Fruit fly (Drosophila melanogaster) whole organism, prepupa: Measurements from ENCODE around the gene TBC1D5.
A peak's percentile ranks its signal among the peaks of the same experiment; 100 is the strongest.

Experiments used
- Blimp-1 ChIP-seq: fragments of 200-800 bp; sonication (Bioruptor generic); optimal IDR thresholded peaks from 3 replicates; lab custom pipeline; 2017; ENCODE audit warnings: missing biosample characterization, missing genetic modification characterization, mild to moderate bottlenecking, moderate library complexity, missing genetic modification reagents
- CG11902 ChIP-seq: fragments of 200-800 bp; sonication (Bioruptor generic); optimal IDR thresholded peaks from 3 replicates; lab custom pipeline; 2016; ENCODE audit warnings: missing biosample characterization, missing genetic modification characterization
- CG15336 ChIP-seq: fragments of 200-800 bp; sonication (Bioruptor generic); IDR thresholded peaks from 2 replicates; pipeline ENCODE4 v1.3.6; 2022; ENCODE audit warnings: missing biosample characterization, missing genetic modification characterization
- CG1621 ChIP-seq: fragments of 200-800 bp; sonication (Bioruptor generic); optimal IDR thresholded peaks from 3 replicates; lab custom pipeline; 2018; ENCODE audit warnings: missing biosample characterization, mild to moderate bottlenecking, missing genetic modification characterization
- CG16779 ChIP-seq: fragments of 200-800 bp; sonication (Bioruptor generic); optimal IDR thresholded peaks from 3 replicates; lab custom pipeline; 2017; ENCODE audit warnings: missing biosample characterization, mild to moderate bottlenecking, missing genetic modification characterization
- CG32006 ChIP-seq: fragments of 200-800 bp; sonication (Bioruptor generic); optimal IDR thresholded peaks from 3 replicates; lab custom pipeline; 2017; ENCODE audit warnings: missing biosample characterization, mild to moderate bottlenecking, missing genetic modification characterization
- CG3919 ChIP-seq: fragments of 200-800 bp; sonication (Bioruptor generic); optimal IDR thresholded peaks from 3 replicates; lab custom pipeline; 2016; ENCODE audit warnings: missing biosample characterization, missing genetic modification characterization
- CG4318 ChIP-seq: fragments of 200-800 bp; sonication (Bioruptor generic); optimal IDR thresholded peaks from 3 replicates; lab custom pipeline; 2017; ENCODE audit warnings: missing biosample characterization, mild to moderate bottlenecking, missing genetic modification characterization
- CG6163 ChIP-seq: fragments of 200-800 bp; sonication (Bioruptor generic); IDR thresholded peaks from 3 replicates; pipeline ENCODE4 v1.3.6; 2022; ENCODE audit warnings: missing biosample characterization, missing genetic modification characterization
- CG6276 ChIP-seq: fragments of 200-800 bp; sonication (Bioruptor generic); optimal IDR thresholded peaks from 2 replicates; lab custom pipeline; 2017; ENCODE audit warnings: missing biosample characterization, mild to moderate bottlenecking, missing genetic modification characterization
- CG6792 ChIP-seq: fragments of 200-800 bp; sonication (Bioruptor generic); optimal IDR thresholded peaks from 3 replicates; lab custom pipeline; 2016; ENCODE audit warnings: missing biosample characterization, missing genetic modification characterization
- CG6808 ChIP-seq: fragments of 200-800 bp; sonication (Bioruptor generic); optimal IDR thresholded peaks from 3 replicates; lab custom pipeline; 2017; ENCODE audit warnings: missing biosample characterization, missing genetic modification characterization, mild to moderate bottlenecking, moderate library complexity, missing genetic modification reagents
- CG7368 ChIP-seq: fragments of 200-800 bp; sonication (Bioruptor generic); optimal IDR thresholded peaks from 3 replicates; lab custom pipeline; 2016; ENCODE audit warnings: missing biosample characterization, missing genetic modification characterization
- CG8119 ChIP-seq: fragments of 200-800 bp; sonication (Bioruptor generic); IDR thresholded peaks from 3 replicates; pipeline ENCODE4 v1.3.6; 2022; ENCODE audit warnings: missing biosample characterization, missing genetic modification characterization
- CG8319 ChIP-seq: fragments of 200-800 bp; sonication (Bioruptor generic); optimal IDR thresholded peaks from 3 replicates; lab custom pipeline; 2016; ENCODE audit warnings: missing biosample characterization, missing genetic modification characterization
- CG9139 ChIP-seq: fragments of 200-800 bp; sonication (Bioruptor generic); optimal IDR thresholded peaks from 3 replicates; lab custom pipeline; 2017; ENCODE audit warnings: missing biosample characterization, mild to moderate bottlenecking, missing genetic modification characterization
- Eip75B ChIP-seq: fragments of 200-800 bp; sonication (Bioruptor generic); optimal IDR thresholded peaks from 3 replicates; lab custom pipeline; 2016; ENCODE audit warnings: missing biosample characterization, missing genetic modification characterization
- Eip78C ChIP-seq: fragments of 200-800 bp; sonication (Bioruptor generic); peaks from one replicate; lab custom pipeline; 2016; ENCODE audit warnings: missing biosample characterization, missing genetic modification characterization
- Eip93F ChIP-seq: fragments of 200-800 bp; sonication (Bioruptor generic); optimal IDR thresholded peaks from 2 replicates; lab custom pipeline; 2016; ENCODE audit warnings: missing biosample characterization, mild to moderate bottlenecking, missing genetic modification characterization
- Ets21C ChIP-seq: fragments of 200-800 bp; sonication (Bioruptor generic); optimal IDR thresholded peaks from 3 replicates; lab custom pipeline; 2016; ENCODE audit warnings: missing biosample characterization, missing genetic modification characterization
- Ets96B ChIP-seq: fragments of 200-800 bp; optimal IDR thresholded peaks from 2 replicates; lab custom pipeline; 2019; ENCODE audit warnings: missing biosample characterization, mild to moderate bottlenecking, missing genetic modification characterization, moderate library complexity
- Hr4 ChIP-seq: fragments of 200-800 bp; sonication (Bioruptor generic); optimal IDR thresholded peaks from 3 replicates; lab custom pipeline; 2016; ENCODE audit warnings: missing biosample characterization, missing genetic modification characterization
- Lpt ChIP-seq: fragments of 200-800 bp; sonication (Bioruptor generic); optimal IDR thresholded peaks from 3 replicates; lab custom pipeline; 2016; ENCODE audit warnings: missing biosample characterization, missing genetic modification characterization
- acj6 ChIP-seq: fragments of 200-800 bp; sonication (Bioruptor generic); optimal IDR thresholded peaks from 3 replicates; lab custom pipeline; 2016; ENCODE audit warnings: missing biosample characterization, missing genetic modification characterization
- dac ChIP-seq: fragments of 200-800 bp; sonication (Bioruptor generic); optimal IDR thresholded peaks from 2 replicates; lab custom pipeline; 2017; ENCODE audit warnings: missing biosample characterization, mild to moderate bottlenecking, missing genetic modification characterization
- dsx ChIP-seq: fragments of 200-800 bp; optimal IDR thresholded peaks from 3 replicates; lab custom pipeline; 2019; ENCODE audit warnings: missing biosample characterization, mild to moderate bottlenecking, missing genetic modification characterization, moderate library complexity; ENCODE audit not compliant: poor library complexity, severe bottlenecking
- eg ChIP-seq: fragments of 200-800 bp; sonication (Bioruptor generic); IDR thresholded peaks from 3 replicates; pipeline ENCODE4 v1.3.6; 2022; ENCODE audit warnings: missing biosample characterization, missing genetic modification characterization
- esn ChIP-seq: fragments of 200-800 bp; sonication (Bioruptor generic); optimal IDR thresholded peaks from 2 replicates; lab custom pipeline; 2016; ENCODE audit warnings: missing biosample characterization, mild to moderate bottlenecking, missing genetic modification characterization, moderate library complexity
- fd59A ChIP-seq: fragments of 200-800 bp; sonication (Bioruptor generic); optimal IDR thresholded peaks from 2 replicates; lab custom pipeline; 2017; ENCODE audit warnings: missing biosample characterization, mild to moderate bottlenecking, missing genetic modification characterization, missing genetic modification reagents
- fd85E ChIP-seq: fragments of 200-800 bp; sonication (Bioruptor generic); optimal IDR thresholded peaks from 3 replicates; lab custom pipeline; 2016; ENCODE audit warnings: missing biosample characterization, missing genetic modification characterization
- pdm3 ChIP-seq: fragments of 200-800 bp; sonication (Bioruptor generic); optimal IDR thresholded peaks from 3 replicates; lab custom pipeline; 2016; ENCODE audit warnings: missing biosample characterization, missing genetic modification characterization
- salr ChIP-seq, 2 experiments: fragments of 200-800 bp; sonication (Bioruptor generic); optimal IDR thresholded peaks; 3 replicates each; lab custom pipeline; 2016 to 2018; ENCODE audit warnings: missing biosample characterization in 2 of 2, missing genetic modification characterization in 2 of 2, mild to moderate bottlenecking in 1 of 2
- vri ChIP-seq: fragments of 200-800 bp; sonication (Bioruptor generic); optimal IDR thresholded peaks from 3 replicates; lab custom pipeline; 2016; ENCODE audit warnings: missing biosample characterization, mild to moderate bottlenecking, missing genetic modification characterization

The TBC1D5 gene

DNA sequence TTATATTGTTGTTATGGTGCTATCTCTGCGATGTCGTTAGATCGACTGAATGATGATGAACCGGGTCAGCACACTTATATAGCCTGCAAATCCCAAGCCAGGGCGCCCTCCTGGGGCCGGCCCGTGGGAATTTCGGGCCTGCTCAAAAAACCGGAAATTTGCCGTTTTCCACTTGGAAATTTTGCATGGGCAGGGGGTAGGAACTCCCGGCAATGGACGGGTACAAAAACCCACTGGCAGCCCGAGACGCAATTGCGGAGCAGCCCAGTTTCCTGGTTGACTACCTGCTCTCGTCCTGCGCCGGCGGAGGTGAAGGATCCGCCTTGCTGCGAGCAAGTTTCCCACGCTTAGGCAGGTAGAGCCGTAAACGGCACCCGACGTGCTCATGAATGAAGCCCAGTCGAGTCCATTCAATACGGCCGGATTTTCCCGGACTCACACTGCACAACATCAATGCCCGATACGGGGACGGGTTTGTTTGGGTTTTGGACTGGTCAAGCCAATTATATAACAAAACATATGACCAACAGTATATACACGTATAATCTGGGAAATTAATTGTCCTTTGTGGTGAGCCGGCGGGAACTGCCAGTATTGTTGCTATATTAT, 21.4 kb upstream of the TBC1D5 start, which contains the start of gene wntD:
wntD (minus strand) TSS at position 51 of the 609 bp plus-strand sequence.
- TF ChIP-seq CG32006, result no peak
- TF ChIP-seq CG6276 (GFP tag; lab: Kevin White, UChicago), result no peak
- no peak for TF ChIP-seq acj6 (GFP tag; lab: Kevin White, UChicago)
- TF ChIP-seq CG7368 (GFP tag; lab: Kevin White, UChicago), result no peak
- no peak for TF ChIP-seq CG9139 (GFP tag; lab: Kevin White, UChicago)
- no peak for TF ChIP-seq CG16779
- no peak for TF ChIP-seq Ets21C
- no peak for TF ChIP-seq CG8119
- no peak for TF ChIP-seq fd59A
- no peak for TF ChIP-seq Eip75B (GFP tag; lab: Kevin White, UChicago)
- TF ChIP-seq pdm3 (GFP tag; lab: Kevin White, UChicago), result no peak
- TF ChIP-seq CG8319, result no peak

DNA sequence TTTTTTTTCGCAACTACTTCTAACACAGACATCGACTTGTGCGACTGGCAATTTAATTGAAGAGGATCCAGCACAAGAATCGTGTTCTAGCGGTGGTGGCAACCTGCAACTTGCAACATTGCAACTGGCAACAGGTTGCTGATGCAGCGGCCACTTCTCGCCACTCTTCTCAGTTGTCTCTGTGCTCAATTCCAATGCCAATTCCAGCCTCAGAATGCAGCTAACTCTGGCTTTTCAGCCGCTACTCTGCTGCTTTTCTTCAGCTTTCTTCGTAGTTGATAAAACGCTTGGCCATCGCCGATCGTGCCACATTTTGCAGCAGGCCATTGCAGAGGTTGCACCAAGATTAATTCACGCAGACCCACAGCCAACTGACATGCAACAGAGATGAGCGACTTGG, 18.5 kb upstream of the TBC1D5 start, which contains the start of gene Osi22:
Osi22 (plus strand) TSS at position 301 of the 400 bp plus-strand sequence.
- TF ChIP-seq dac (GFP tag; lab: Kevin White, UChicago), result no peak
- no peak for TF ChIP-seq CG4318 (GFP tag; lab: Kevin White, UChicago)
- TF ChIP-seq CG8319, result no peak
- no peak for TF ChIP-seq Eip75B (GFP tag; lab: Kevin White, UChicago)
- TF ChIP-seq Blimp-1 (GFP tag; lab: Kevin White, UChicago), result no peak
- no peak for TF ChIP-seq CG16779
- TF ChIP-seq CG7368 (GFP tag; lab: Kevin White, UChicago), result no peak
- no peak for TF ChIP-seq Hr4 (GFP tag; lab: Kevin White, UChicago)
- TF ChIP-seq CG8119, result no peak
- TF ChIP-seq pdm3 (GFP tag; lab: Kevin White, UChicago), result no peak
- TF ChIP-seq Lpt (GFP tag; lab: Kevin White, UChicago), result no peak
- no peak for TF ChIP-seq CG6163 (GFP tag; lab: Robert Waterston, UW)
- TF ChIP-seq CG3919 (GFP tag; lab: Kevin White, UChicago), result no peak
- no peak for TF ChIP-seq Eip78C
- TF ChIP-seq CG11902 (GFP tag; lab: Kevin White, UChicago), result no peak
- no peak for TF ChIP-seq esn
- TF ChIP-seq dsx (GFP tag; lab: Kevin White, UChicago), result no peak

DNA sequence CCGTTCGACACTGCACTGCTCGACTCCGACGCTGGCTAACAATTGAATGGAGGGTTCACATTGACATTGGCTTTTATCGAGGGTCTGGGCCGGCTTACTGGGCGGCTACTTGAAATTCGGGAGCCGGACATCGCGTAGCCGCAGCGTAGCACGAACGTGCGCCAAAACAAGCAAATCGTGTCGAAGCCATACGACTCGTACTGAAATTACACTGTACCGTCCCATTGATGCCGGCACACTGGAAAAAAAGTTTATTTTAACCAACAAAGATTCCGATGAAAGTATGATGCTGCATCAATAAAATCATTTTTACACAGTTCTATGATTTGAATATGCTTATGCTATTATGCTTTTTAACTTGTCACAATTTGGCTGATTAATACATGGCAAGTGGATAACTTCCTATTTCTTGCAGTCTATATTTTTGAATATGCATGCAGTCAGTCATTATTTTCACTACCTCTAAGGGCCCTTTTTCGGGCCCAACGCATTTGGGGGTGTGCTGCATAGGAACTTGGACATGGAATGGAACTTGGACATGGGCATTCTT, 17.0 kb upstream of the TBC1D5 start, which contains the start of gene apn:
apn (minus strand) TSS at position 51 of the 550 bp plus-strand sequence.
- no peak for TF ChIP-seq Ets96B
- peak; percentile 33; the same call in 1 of the 2 replicates for TF ChIP-seq CG15336 (GFP tag; lab: Robert Waterston, UW)
- TF ChIP-seq fd59A, result no peak
- TF ChIP-seq CG1621 (tag; lab: Kevin White, UChicago), result no peak
- TF ChIP-seq salr (GFP tag; optimal IDR thresholded peaks at IDR 0.05; lab: Kevin White, UChicago), result no peak
- no peak for TF ChIP-seq vri (GFP tag; lab: Kevin White, UChicago)
- no peak for TF ChIP-seq CG6163 (GFP tag; lab: Robert Waterston, UW)
- TF ChIP-seq eg, result peak; percentile 60; the same call in 2 of the 3 replicates
- no peak for TF ChIP-seq fd85E
- TF ChIP-seq CG32006, result peak; percentile 40

DNA sequence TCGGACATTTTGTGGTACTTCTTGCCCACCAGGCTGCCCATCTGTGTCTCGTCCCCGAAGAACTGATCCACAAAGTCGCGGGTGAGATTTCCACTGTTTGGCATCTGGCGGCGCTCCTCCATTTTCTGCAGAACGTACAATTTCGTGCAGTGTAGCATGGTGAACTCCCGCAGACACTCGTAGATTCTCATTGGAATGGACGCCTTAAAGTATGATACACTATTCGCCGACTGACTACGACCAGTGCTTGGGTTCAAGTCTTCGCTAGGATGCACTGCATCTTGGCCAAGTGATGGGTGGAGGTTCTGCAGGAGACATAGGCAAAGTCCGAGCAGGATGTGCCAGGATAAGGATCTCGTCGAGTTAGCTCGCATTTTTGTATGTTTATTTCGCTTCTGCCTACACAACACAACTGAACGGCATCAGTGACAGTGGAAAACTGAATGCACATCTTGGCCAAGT, 14.3 kb upstream of the TBC1D5 start, which contains the start of gene CG15888:
CG15888 (minus strand) TSS at position 412 of the 462 bp plus-strand sequence.
- TF ChIP-seq Eip93F (no peak), CG6163 (GFP tag; lab: Robert Waterston, UW) (no peak), CG32006 (no peak), CG6808 (GFP tag; lab: Kevin White, UChicago) (no peak), CG9139 (GFP tag; lab: Kevin White, UChicago) (no peak), CG3919 (GFP tag; lab: Kevin White, UChicago) (no peak), CG15336 (GFP tag; lab: Robert Waterston, UW) (no peak), CG6792 (no peak)
